Worm (Caenorhabditis elegans) whole organism, L4 larva: ENCODE data around the gene ugt-66.

Source experiments
- D1046.2 ChIP-seq: fragments of 200-800 bp; sonication (Bioruptor generic); IDR thresholded peaks from 2 replicates; pipeline ENCODE4 v1.3.6; 2022; ENCODE audit warnings: missing genetic modification characterization, missing compliant biosample characterization
- F26F4.8 ChIP-seq: fragments of 200-800 bp; sonication (Bioruptor generic); conservative IDR thresholded peaks from 2 replicates; pipeline ENCODE4 v1.3.6; 2022; ENCODE audit warnings: missing genetic modification characterization, missing compliant biosample characterization
- F37D6.2 ChIP-seq: sonication (generic microtip); optimal IDR thresholded peaks from 2 replicates; lab custom pipeline; 2016; ENCODE audit warnings: mild to moderate bottlenecking, missing genetic modification characterization, missing compliant biosample characterization
- F44E2.7 ChIP-seq: fragments of 200-800 bp; sonication (Bioruptor generic); IDR thresholded peaks from 2 replicates; pipeline ENCODE4 v2.1.2; 2022; ENCODE audit warnings: missing genetic modification characterization, missing compliant biosample characterization
- F49E8.2 ChIP-seq: sonication (generic microtip); optimal IDR thresholded peaks from 2 replicates; lab custom pipeline; 2016; ENCODE audit warnings: missing compliant biosample characterization, mild to moderate bottlenecking, missing genetic modification characterization, borderline replicate concordance
- R02D3.7 ChIP-seq: fragments of 150-350 bp; sonication (generic microtip); optimal IDR thresholded peaks from 3 replicates; lab custom pipeline; 2014; ENCODE audit warnings: missing biosample characterization, missing genetic modification characterization
- T26A8.4 ChIP-seq: fragments of 200-800 bp; sonication (Bioruptor generic); IDR thresholded peaks from 2 replicates; pipeline ENCODE4 v1.3.6; 2022; ENCODE audit warnings: missing genetic modification characterization, missing compliant biosample characterization
- Y75B8A.6 ChIP-seq: fragments of 200-800 bp; sonication (Bioruptor generic); IDR thresholded peaks from 2 replicates; pipeline ENCODE4 v1.3.6; 2022; ENCODE audit warnings: missing genetic modification reagents, missing genetic modification characterization, missing compliant biosample characterization
- ceh-20 ChIP-seq: fragments of 200-800 bp; sonication (Bioruptor generic); IDR thresholded peaks from 2 replicates; pipeline ENCODE4 v1.3.6; 2022; ENCODE audit warnings: missing genetic modification reagents, missing genetic modification characterization, missing compliant biosample characterization
- ceh-32 ChIP-seq: sonication (generic microtip); optimal IDR thresholded peaks from 2 replicates; lab custom pipeline; 2016; ENCODE audit warnings: mild to moderate bottlenecking, missing genetic modification characterization, missing compliant biosample characterization; ENCODE audit not compliant: poor library complexity
- ceh-62 ChIP-seq: sonication (generic microtip); optimal IDR thresholded peaks from 2 replicates; lab custom pipeline; 2017; ENCODE audit warnings: missing biosample characterization, missing genetic modification characterization
- ces-1 ChIP-seq: fragments of 150-350 bp; sonication (generic microtip); optimal IDR thresholded peaks from 4 replicates; lab custom pipeline; 2014; ENCODE audit warnings: missing biosample characterization, missing genetic modification reagents, missing genetic modification characterization
- ctbp-1 ChIP-seq: fragments of 200-800 bp; sonication (Bioruptor generic); IDR thresholded peaks from 2 replicates; pipeline ENCODE4 v1.3.6; 2022; ENCODE audit warnings: missing genetic modification reagents, missing genetic modification characterization, missing compliant biosample characterization
- daf-16 ChIP-seq, 3 experiments: sonication (generic microtip); optimal IDR thresholded peaks; 2 replicates each; lab custom pipeline; 2016 to 2017; ENCODE audit warnings: missing genetic modification characterization in 3 of 3, missing genetic modification reagents in 3 of 3, mild to moderate bottlenecking in 2 of 3, missing compliant biosample characterization in 2 of 3, missing biosample characterization in 1 of 3, moderate library complexity in 1 of 3
- dmd-6 ChIP-seq: fragments of 200-800 bp; sonication (Bioruptor generic); IDR thresholded peaks from 2 replicates; pipeline ENCODE4 v1.3.6; 2022; ENCODE audit warnings: missing genetic modification reagents, missing genetic modification characterization, missing compliant biosample characterization
- dmd-9 ChIP-seq: fragments of 200-800 bp; sonication (Bioruptor generic); IDR thresholded peaks from 2 replicates; pipeline ENCODE4 v1.3.6; 2022; ENCODE audit warnings: missing genetic modification reagents, missing genetic modification characterization, missing compliant biosample characterization
- dve-1 ChIP-seq: sonication (generic microtip); optimal IDR thresholded peaks from 2 replicates; lab custom pipeline; 2017; ENCODE audit warnings: antibody characterized with exemption, mild to moderate bottlenecking, missing genetic modification characterization, missing compliant biosample characterization; ENCODE audit not compliant: insufficient read depth
- fkh-10 ChIP-seq: fragments of 150-350 bp; optimal IDR thresholded peaks from 2 replicates; lab custom pipeline; 2014; ENCODE audit warnings: missing biosample characterization, missing genetic modification reagents, missing genetic modification characterization
- hif-1 ChIP-seq, 2 experiments: sonication (generic microtip); optimal IDR thresholded peaks; 2 replicates each; lab custom pipeline; 2016 to 2017; ENCODE audit warnings: missing compliant biosample characterization in 2 of 2, missing genetic modification characterization in 2 of 2, missing genetic modification reagents in 2 of 2, missing genotype in 2 of 2, mild to moderate bottlenecking in 1 of 2
- hlh-30 ChIP-seq: sonication (generic microtip); optimal IDR thresholded peaks from 2 replicates; lab custom pipeline; 2017; ENCODE audit warnings: antibody characterized with exemption, mild to moderate bottlenecking, missing genetic modification characterization, missing compliant biosample characterization; ENCODE audit not compliant: insufficient read depth
- lin-13 ChIP-seq: fragments of 150-350 bp; optimal IDR thresholded peaks from 2 replicates; lab custom pipeline; 2014; ENCODE audit warnings: missing biosample characterization, missing genetic modification reagents, missing genetic modification characterization
- lin-38 ChIP-seq: fragments of 200-800 bp; sonication (Bioruptor generic); IDR thresholded peaks from 2 replicates; pipeline ENCODE4 v1.3.6; 2022; ENCODE audit warnings: missing genetic modification reagents, missing genetic modification characterization, missing compliant biosample characterization
- lin-39 ChIP-seq: fragments of 150-350 bp; optimal IDR thresholded peaks from 2 replicates; lab custom pipeline; 2014; ENCODE audit warnings: missing biosample characterization, missing genetic modification reagents, missing genetic modification characterization
- lir-3 ChIP-seq: sonication (generic microtip); optimal IDR thresholded peaks from 2 replicates; lab custom pipeline; 2016; ENCODE audit warnings: mild to moderate bottlenecking, missing genetic modification characterization, missing compliant biosample characterization
- madf-9 ChIP-seq: fragments of 200-800 bp; sonication (Bioruptor generic); conservative IDR thresholded peaks from 2 replicates; pipeline ENCODE4 v1.3.6; 2022; ENCODE audit warnings: missing genetic modification reagents, missing genetic modification characterization, missing compliant biosample characterization
- mdt-29 ChIP-seq: fragments of 200-800 bp; sonication (Bioruptor generic); IDR thresholded peaks from 2 replicates; pipeline ENCODE4 v1.3.6; 2022; ENCODE audit warnings: missing genetic modification reagents, missing genetic modification characterization, missing compliant biosample characterization
- mes-2 ChIP-seq: sonication (generic microtip); optimal IDR thresholded peaks from 2 replicates; lab custom pipeline; 2016; ENCODE audit warnings: missing genotype, mild to moderate bottlenecking, missing genetic modification characterization, missing compliant biosample characterization; ENCODE audit not compliant: poor library complexity, severe bottlenecking
- mxl-2 ChIP-seq: fragments of 200-800 bp; sonication (Bioruptor generic); conservative IDR thresholded peaks from 2 replicates; pipeline ENCODE4 v1.3.6; 2022; ENCODE audit warnings: missing genetic modification reagents, missing genetic modification characterization, missing compliant biosample characterization
- nhr-10 ChIP-seq: fragments of 150-350 bp; optimal IDR thresholded peaks from 2 replicates; lab custom pipeline; 2014; ENCODE audit warnings: missing biosample characterization, missing genetic modification characterization
- nhr-11 ChIP-seq: fragments of 150-350 bp; optimal IDR thresholded peaks from 2 replicates; lab custom pipeline; 2014; ENCODE audit warnings: missing biosample characterization, missing genetic modification characterization
- nhr-111 ChIP-seq: fragments of 200-800 bp; sonication (Bioruptor generic); optimal IDR thresholded peaks from 2 replicates; lab custom pipeline; 2018; ENCODE audit warnings: mild to moderate bottlenecking, missing genetic modification characterization, missing compliant biosample characterization
- nhr-25 ChIP-seq: sonication (generic microtip); optimal IDR thresholded peaks from 2 replicates; lab custom pipeline; 2017; ENCODE audit warnings: missing genetic modification characterization, mild to moderate bottlenecking, missing compliant biosample characterization, antibody characterized with exemption, moderate library complexity, borderline replicate concordance; ENCODE audit not compliant: insufficient read depth
- nhr-41 ChIP-seq: fragments of 200-800 bp; sonication (Bioruptor generic); IDR thresholded peaks from 2 replicates; pipeline ENCODE4 v1.3.6; 2022; ENCODE audit warnings: missing genetic modification reagents, missing genetic modification characterization, missing compliant biosample characterization
- nhr-42 ChIP-seq: fragments of 200-800 bp; sonication (Bioruptor generic); IDR thresholded peaks from 2 replicates; pipeline ENCODE4 v1.3.6; 2022; ENCODE audit warnings: missing genetic modification characterization, missing compliant biosample characterization
- nhr-76 ChIP-seq: fragments of 150-350 bp; optimal IDR thresholded peaks from 2 replicates; lab custom pipeline; 2014; ENCODE audit warnings: missing biosample characterization, missing genetic modification characterization
- nhr-77 ChIP-seq: fragments of 150-350 bp; optimal IDR thresholded peaks from 2 replicates; lab custom pipeline; 2014; ENCODE audit warnings: missing biosample characterization, missing genetic modification characterization
- pha-4 ChIP-seq, 2 experiments: fragments of 150-350 bp in 1 of 2; fragments of 200-800 bp in 1 of 2; sonication (Bioruptor generic) in 1 of 2; IDR thresholded peaks in 1 of 2; optimal IDR thresholded peaks in 1 of 2; 2 replicates each; pipeline versions ENCODE4 v1.3.6 to Lab custom; 2014 to 2022; ENCODE audit warnings: missing genetic modification characterization in 2 of 2, missing genetic modification reagents in 2 of 2, missing biosample characterization in 1 of 2, missing compliant biosample characterization in 1 of 2
- php-3 ChIP-seq: fragments of 200-800 bp; sonication (Bioruptor generic); IDR thresholded peaks from 2 replicates; pipeline ENCODE4 v1.3.6; 2022; ENCODE audit warnings: missing genetic modification reagents, missing genetic modification characterization, missing compliant biosample characterization
- rbr-2 ChIP-seq: sonication (generic microtip); optimal IDR thresholded peaks from 2 replicates; lab custom pipeline; 2016; ENCODE audit warnings: missing genotype, missing genetic modification characterization, missing compliant biosample characterization
- sdz-12 ChIP-seq: fragments of 200-800 bp; sonication (Bioruptor generic); optimal IDR thresholded peaks from 2 replicates; lab custom pipeline; 2018; ENCODE audit warnings: mild to moderate bottlenecking, missing genetic modification characterization, missing compliant biosample characterization
- set-16 ChIP-seq: fragments of 200-800 bp; sonication (Bioruptor generic); IDR thresholded peaks from 2 replicates; pipeline ENCODE4 v1.3.6; 2022; ENCODE audit warnings: missing genetic modification reagents, missing genetic modification characterization, missing compliant biosample characterization
- skn-1 ChIP-seq: fragments of 150-350 bp; optimal IDR thresholded peaks from 2 replicates; lab custom pipeline; 2014; ENCODE audit warnings: missing biosample characterization, missing genetic modification characterization
- spr-3 ChIP-seq: fragments of 200-800 bp; sonication (Bioruptor generic); optimal IDR thresholded peaks from 2 replicates; lab custom pipeline; 2018; ENCODE audit warnings: mild to moderate bottlenecking, missing genetic modification characterization, missing compliant biosample characterization
- tag-97 ChIP-seq: fragments of 200-800 bp; sonication (Bioruptor generic); IDR thresholded peaks from 2 replicates; pipeline ENCODE4 v1.3.6; 2022; ENCODE audit warnings: missing genetic modification characterization, missing compliant biosample characterization
- tra-1 ChIP-seq: fragments of 200-800 bp; sonication (Bioruptor generic); IDR thresholded peaks from 2 replicates; pipeline ENCODE4 v1.3.6; 2022; ENCODE audit warnings: missing genetic modification reagents, missing genetic modification characterization, missing compliant biosample characterization
- unc-130 ChIP-seq: sonication (generic microtip); optimal IDR thresholded peaks from 2 replicates; lab custom pipeline; 2016; ENCODE audit warnings: missing genetic modification reagents, missing genetic modification characterization, missing compliant biosample characterization
- unc-39 ChIP-seq: sonication (generic microtip); optimal IDR thresholded peaks from 2 replicates; lab custom pipeline; 2017; ENCODE audit warnings: missing biosample characterization, missing genetic modification characterization
- ztf-7 ChIP-seq: fragments of 150-350 bp; optimal IDR thresholded peaks from 2 replicates; lab custom pipeline; 2014; ENCODE audit warnings: missing biosample characterization, missing genetic modification characterization

The ugt-66 gene

DNA sequence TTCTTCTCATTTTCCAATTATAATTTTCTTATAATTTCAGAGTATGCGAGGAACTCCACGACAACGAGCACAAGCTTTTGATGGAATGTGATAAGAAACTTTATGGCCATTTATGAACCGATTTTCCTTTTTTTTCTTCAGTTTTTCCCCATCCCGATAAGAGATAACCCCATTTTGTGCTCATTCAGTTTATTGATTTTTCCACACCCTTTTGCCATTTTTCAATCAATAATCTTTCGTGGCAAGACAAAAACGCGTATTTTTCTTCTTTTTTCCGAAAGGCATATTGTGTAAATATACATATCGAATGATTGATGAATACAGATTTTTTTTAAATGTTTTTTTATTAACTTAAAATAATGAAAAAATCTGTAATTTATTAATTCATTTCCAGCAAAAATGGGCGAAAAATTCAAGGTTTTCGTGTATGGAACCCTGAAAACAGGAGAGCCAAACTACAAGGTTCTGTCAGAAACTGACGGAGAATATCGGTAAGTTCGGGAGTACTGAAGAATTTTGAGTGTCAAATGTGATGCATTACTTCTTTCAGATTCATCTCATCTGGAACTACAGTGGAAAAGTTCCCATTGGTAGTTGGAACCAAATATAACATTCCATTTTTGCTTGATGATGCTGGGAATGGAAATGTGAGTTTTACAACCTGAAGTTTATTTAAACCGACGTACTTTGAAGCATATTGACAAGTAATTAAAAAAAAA is 30.0 kb downstream of the ugt-66 start, which contains the start of gene F42A10.9 (continued):
- TF ChIP-seq nhr-42 (no peak), rbr-2 (tag; lab: Kevin White, UChicago) (no peak), R02D3.7 (tag; lab: Kevin White, UChicago) (no peak), mes-2 (peak; percentile 28), madf-9 (GFP tag; lab: Robert Waterston, UW) (no peak), tag-97 (no peak), lin-38 (GFP tag; lab: Robert Waterston, UW) (0 out of 2 replicates have a peak, but pooled peaks have one; percentile 38), nhr-25 (tag; lab: Kevin White, UChicago) (no peak), fkh-10 (no peak), unc-39 (tag; lab: Kevin White, UChicago) (no peak), daf-16 (GFP tag; optimal IDR thresholded peaks at IDR 0.05; lab: Kevin White, UChicago) (peak; percentile 5 to 46), daf-16 (tag; optimal IDR thresholded peaks at IDR 0.05; lab: Kevin White, UChicago) (peak; percentile 42), dve-1 (tag; lab: Kevin White, UChicago) (peak; percentile 68), F37D6.2 (tag; lab: Kevin White, UChicago) (no peak), ctbp-1 (GFP tag; lab: Robert Waterston, UW) (no peak), sdz-12 (no peak), nhr-10 (no peak), spr-3 (GFP tag; lab: Kevin White, UChicago) (no peak), D1046.2 (GFP tag; lab: Robert Waterston, UW) (peak; percentile 23; the same call in 1 of the 2 replicates), F44E2.7 (GFP tag; lab: Robert Waterston, UW) (no peak), dmd-9 (no peak), Y75B8A.6 (GFP tag; lab: Robert Waterston, UW) (0 out of 2 replicates have a peak, but pooled peaks have one; percentile 17), skn-1 (tag; lab: Kevin White, UChicago) (no peak), ceh-62 (no peak), F49E8.2 (tag; lab: Kevin White, UChicago) (no peak), hif-1 (tag; optimal IDR thresholded peaks at IDR 0.05; lab: Kevin White, UChicago) (peak in 1 of 2 experiments; percentile 21), nhr-11 (tag; lab: Kevin White, UChicago) (no peak), F26F4.8 (GFP tag; lab: Robert Waterston, UW) (no peak), lin-39 (tag; lab: Kevin White, UChicago) (no peak), set-16 (GFP tag; lab: Robert Waterston, UW) (no peak), ztf-7 (tag; lab: Kevin White, UChicago) (no peak), pha-4 (GFP tag; IDR thresholded peaks at IDR 0.05; lab: Robert Waterston, UW) (no peak), pha-4 (tag; optimal IDR thresholded peaks at IDR 0.05; lab: Kevin White, UChicago) (no peak), nhr-77 (tag; lab: Kevin White, UChicago) (no peak), lir-3 (tag; lab: Kevin White, UChicago) (no peak), mxl-2 (GFP tag; lab: Robert Waterston, UW) (no peak), unc-130 (GFP tag; lab: Kevin White, UChicago) (no peak), nhr-41 (GFP tag; lab: Robert Waterston, UW) (no peak), ces-1 (GFP tag; lab: Kevin White, UChicago) (no peak), mdt-29 (GFP tag; lab: Robert Waterston, UW) (no peak), nhr-111 (no peak), dmd-6 (GFP tag; lab: Robert Waterston, UW) (no peak), lin-13 (GFP tag; lab: Kevin White, UChicago) (no peak), ceh-20 (no peak), nhr-76 (tag; lab: Kevin White, UChicago) (no peak), tra-1 (no peak), T26A8.4 (GFP tag; lab: Robert Waterston, UW) (no peak), hlh-30 (tag; lab: Kevin White, UChicago) (peak; percentile 2), php-3 (GFP tag; lab: Robert Waterston, UW) (peak; percentile 47; the same call in 1 of the 2 replicates), ceh-32 (no peak)
